In the genomic region with DNA sequence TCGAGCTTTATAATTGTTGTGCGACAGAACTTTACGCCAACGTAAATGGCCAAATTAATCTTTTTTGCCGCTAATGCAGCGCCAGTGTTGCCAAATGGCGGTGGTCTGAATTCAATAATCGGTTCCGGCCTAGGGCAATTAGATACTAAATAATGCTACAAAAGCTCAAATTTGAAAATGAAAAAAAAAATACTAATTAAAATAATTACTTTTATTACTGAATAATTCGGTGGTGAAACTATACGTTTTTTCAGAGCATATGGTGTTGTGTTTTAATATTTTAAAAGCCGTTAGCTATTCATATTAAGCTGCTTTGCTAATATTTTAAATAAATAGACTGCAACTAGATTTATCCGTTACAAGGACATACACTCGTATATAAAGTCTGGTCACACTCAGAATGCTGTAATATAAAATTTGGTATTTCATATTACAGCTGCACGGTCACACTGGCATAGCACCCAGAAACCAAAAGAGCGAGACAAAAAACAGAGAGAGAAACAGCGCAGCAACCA, we compare ENCODE assay signal across 1 fruit fly cellular context.
TF ChIP-seq lines count a peak whose summit lies in the region.

Gene CG1578, minus strand, starts transcription at position 118 of the 515 bp plus-strand sequence.
Gene rudhira, plus strand, starts transcription at position 465 of the 515 bp plus-strand sequence.

TF ChIP-seq in whole organism, embryonic, 481 proteins besides CTCF, POLR2A, EP300 and RAD21 (continued from another document):
- TF ChIP-seq row (GFP tag; IDR thresholded peaks at IDR 0.05; lab: Robert Waterston, UW) (peak; percentile 21), CG18476 (GFP tag; optimal IDR thresholded peaks at IDR 0.05; lab: Kevin White, UChicago) (no peak), dm (GFP tag; optimal IDR thresholded peaks at IDR 0.05; lab: Kevin White, UChicago) (no peak), Dp (GFP tag; optimal IDR thresholded peaks at IDR 0.05; lab: Kevin White, UChicago) (peak; percentile 54), cwo (GFP tag; optimal IDR thresholded peaks at IDR 0.05; lab: Kevin White, UChicago) (no peak), CG6813 (GFP tag; optimal IDR thresholded peaks at IDR 0.05; lab: Kevin White, UChicago) (no peak), slou (GFP tag; optimal IDR thresholded peaks at IDR 0.05; lab: Kevin White, UChicago) (no peak), CG18599 (GFP tag; optimal IDR thresholded peaks at IDR 0.05; lab: Kevin White, UChicago) (no peak), croc (GFP tag; conservative IDR thresholded peaks at IDR 0.05; lab: Robert Waterston, UW) (no peak), Bgb (GFP tag; IDR thresholded peaks at IDR 0.05; lab: Robert Waterston, UW; ENCODE audit: partially characterized antibody) (peak; percentile 6; the same call in 1 of the 2 replicates), abd-A (tag; optimal IDR thresholded peaks at IDR 0.05; lab: Kevin White, UChicago) (peak; percentile 71), odd (GFP tag; optimal IDR thresholded peaks at IDR 0.05; lab: Kevin White, UChicago) (no peak), tgo (GFP tag; IDR thresholded peaks at IDR 0.05; lab: Robert Waterston, UW) (no peak), sqz (GFP tag; optimal IDR thresholded peaks at IDR 0.05; lab: Kevin White, UChicago) (peak; percentile 46), CG12236 (GFP tag; optimal IDR thresholded peaks at IDR 0.05; lab: Kevin White, UChicago) (no peak), CG17361 (GFP tag; IDR thresholded peaks at IDR 0.05; lab: Robert Waterston, UW) (0 out of 3 replicates have a peak, but pooled peaks have one; percentile 17), CG7839 (tag; optimal IDR thresholded peaks at IDR 0.05; lab: Kevin White, UChicago) (peak; percentile 2), eve (GFP tag; optimal IDR thresholded peaks at IDR 0.05; lab: Kevin White, UChicago) (peak in 1 of 2 experiments; percentile 33), HHEX (GFP tag; optimal IDR thresholded peaks at IDR 0.05; lab: Kevin White, UChicago) (peak; percentile 8), CG8478 (optimal IDR thresholded peaks at IDR 0.05; lab: Kevin White, UChicago) (no peak), btn (GFP tag; optimal IDR thresholded peaks at IDR 0.05; lab: Kevin White, UChicago) (no peak), amos (GFP tag; IDR thresholded peaks at IDR 0.05; lab: Robert Waterston, UW; ENCODE audit: partially characterized antibody) (no peak), CG6254 (GFP tag; optimal IDR thresholded peaks at IDR 0.05; lab: Kevin White, UChicago) (no peak), CG7963 (GFP tag; IDR thresholded peaks at IDR 0.05; lab: Robert Waterston, UW; ENCODE audit: partially characterized antibody) (no peak), CG31441 (GFP tag; IDR thresholded peaks at IDR 0.05; lab: Robert Waterston, UW) (peak; percentile 33; the same call in 1 of the 2 replicates), Eip74EF (GFP tag; optimal IDR thresholded peaks at IDR 0.05; lab: Kevin White, UChicago) (peak in 1 of 2 experiments; percentile 28), phol (tag; optimal IDR thresholded peaks at IDR 0.05; lab: Kevin White, UChicago) (peak; percentile 39), CG8944 (GFP tag; optimal IDR thresholded peaks at IDR 0.05; lab: Kevin White, UChicago) (no peak), nmo (GFP tag; optimal IDR thresholded peaks at IDR 0.05; lab: Kevin White, UChicago) (peak; percentile 47), CG13287 (GFP tag; IDR thresholded peaks at IDR 0.05; lab: Robert Waterston, UW; ENCODE audit: partially characterized antibody) (peak; percentile 12; the same call in 1 of the 2 replicates), CG15601 (tag; optimal IDR thresholded peaks at IDR 0.05; lab: Kevin White, UChicago) (peak; percentile 40), CG3847 (GFP tag; IDR thresholded peaks at IDR 0.05; lab: Robert Waterston, UW) (0 out of 2 replicates have a peak, but pooled peaks have one; percentile 31), MBD-R2 (GFP tag; IDR thresholded peaks at IDR 0.05; lab: Robert Waterston, UW) (peak; percentile 35; the same call in 1 of the 2 replicates), Sry-β (GFP tag; optimal IDR thresholded peaks at IDR 0.05; lab: Kevin White, UChicago) (no peak), psq (GFP tag; optimal IDR thresholded peaks at IDR 0.05; lab: Kevin White, UChicago) (peak; percentile 4), Myb (GFP tag; optimal IDR thresholded peaks at IDR 0.05; lab: Kevin White, UChicago) (peak; percentile 52), otp (GFP tag; IDR thresholded peaks at IDR 0.05; lab: Robert Waterston, UW) (no peak), CG12391 (tag; optimal IDR thresholded peaks at IDR 0.05; lab: Kevin White, UChicago) (peak; percentile 38), CG7987 (GFP tag; optimal IDR thresholded peaks at IDR 0.05; lab: Kevin White, UChicago) (no peak), Med (GFP tag; lab: Kevin White, UChicago) (peak; percentile 80), gfzf (GFP tag; optimal IDR thresholded peaks at IDR 0.05; lab: Kevin White, UChicago) (peak; percentile 73), BEAF-32 (GFP tag; optimal IDR thresholded peaks at IDR 0.05; lab: Kevin White, UChicago) (peak; percentile 52), slp2 (GFP tag; optimal IDR thresholded peaks at IDR 0.05; lab: Kevin White, UChicago) (no peak), sens (GFP tag; lab: Kevin White, UChicago) (peak; percentile 40), CG31224 (GFP tag; IDR thresholded peaks at IDR 0.05; lab: Robert Waterston, UW) (no peak), CG2678 (tag; optimal IDR thresholded peaks at IDR 0.05; lab: Kevin White, UChicago) (peak; percentile 11), CG9437 (GFP tag; optimal IDR thresholded peaks at IDR 0.05; lab: Kevin White, UChicago) (peak; percentile 31), CG9817 (tag; optimal IDR thresholded peaks at IDR 0.05; lab: Kevin White, UChicago) (peak; percentile 9), CG4617 (GFP tag; optimal IDR thresholded peaks at IDR 0.05; lab: Kevin White, UChicago; ENCODE audit: borderline replicate concordance) (no peak), ftz-f1 (GFP tag; optimal IDR thresholded peaks at IDR 0.05; lab: Kevin White, UChicago) (peak; percentile 71), emc (GFP tag; optimal IDR thresholded peaks at IDR 0.05; lab: Kevin White, UChicago) (no peak), CG1602 (GFP tag; optimal IDR thresholded peaks at IDR 0.05; lab: Kevin White, UChicago) (no peak), CG18764 (GFP tag; optimal IDR thresholded peaks at IDR 0.05; lab: Kevin White, UChicago) (no peak), vvl (GFP tag; IDR thresholded peaks at IDR 0.05; lab: Robert Waterston, UW) (peak; percentile 8; the same call in 1 of the 2 replicates), trem (tag; optimal IDR thresholded peaks at IDR 0.05; lab: Kevin White, UChicago) (peak; percentile 24), lola (GFP tag; optimal IDR thresholded peaks at IDR 0.05; lab: Kevin White, UChicago) (peak in 1 of 3 experiments; percentile 9), sr (GFP tag; IDR thresholded peaks at IDR 0.05; lab: Robert Waterston, UW) (peak; percentile 49; the same call in 1 of the 3 replicates), zen (tag; optimal IDR thresholded peaks at IDR 0.05; lab: Kevin White, UChicago) (peak; percentile 44), gsb-n (tag; optimal IDR thresholded peaks at IDR 0.05; lab: Kevin White, UChicago) (peak; percentile 26), CG16813 (GFP tag; IDR thresholded peaks at IDR 0.05; lab: Robert Waterston, UW; ENCODE audit: partially characterized antibody) (0 out of 3 replicates have a peak, but pooled peaks have one; percentile 9), Scr (GFP tag; IDR thresholded peaks at IDR 0.05; lab: Robert Waterston, UW; ENCODE audit: partially characterized antibody) (peak; percentile 26; the same call in 1 of the 2 replicates), Hmr (GFP tag; optimal IDR thresholded peaks at IDR 0.05; lab: Kevin White, UChicago) (peak; percentile 67), CG30020 (tag; optimal IDR thresholded peaks at IDR 0.05; lab: Kevin White, UChicago) (peak; percentile 13), CG14965 (GFP tag; optimal IDR thresholded peaks at IDR 0.05; lab: Kevin White, UChicago; ENCODE audit: borderline replicate concordance) (no peak), CG14710 (tag; optimal IDR thresholded peaks at IDR 0.05; lab: Kevin White, UChicago) (peak; percentile 80), unpg (GFP tag; optimal IDR thresholded peaks at IDR 0.05; lab: Kevin White, UChicago) (no peak), Ets97D (GFP tag; optimal IDR thresholded peaks at IDR 0.05; lab: Kevin White, UChicago) (peak; percentile 46), pzg (GFP tag; optimal IDR thresholded peaks at IDR 0.05; lab: Kevin White, UChicago) (peak; percentile 48), CG11504 (tag; optimal IDR thresholded peaks at IDR 0.05; lab: Kevin White, UChicago) (peak; percentile 32), Xbp1 (GFP tag; optimal IDR thresholded peaks at IDR 0.05; lab: Kevin White, UChicago) (peak; percentile 20), Lhr (GFP tag; optimal IDR thresholded peaks at IDR 0.05; lab: Kevin White, UChicago) (peak; percentile 83), ci (GFP tag; IDR thresholded peaks at IDR 0.05; lab: Robert Waterston, UW) (0 out of 3 replicates have a peak, but pooled peaks have one; percentile 12), rib (GFP tag; IDR thresholded peaks at IDR 0.05; lab: Robert Waterston, UW) (0 out of 2 replicates have a peak, but pooled peaks have one; percentile 24), stwl (tag; optimal IDR thresholded peaks at IDR 0.05; lab: Kevin White, UChicago) (peak; percentile 80), E2f2 (GFP tag; IDR thresholded peaks at IDR 0.05; lab: Robert Waterston, UW) (peak; percentile 58), onecut (GFP tag; IDR thresholded peaks at IDR 0.05; lab: Robert Waterston, UW) (peak; percentile 11; the same call in 1 of the 2 replicates)
